Worm (Caenorhabditis elegans): ENCODE results near the gene Y56A3A.30.

- TF ChIP-seq hlh-30 (tag; optimal IDR thresholded peaks at IDR 0.05; ENCODE audit: insufficient read depth) (no peak), pha-4 (tag; optimal IDR thresholded peaks at IDR 0.05) (no peak), fax-1 (tag; optimal IDR thresholded peaks at IDR 0.05) (no peak), ama-1 (optimal IDR thresholded peaks at IDR 0.05) (no peak), hlh-8 (tag; optimal IDR thresholded peaks at IDR 0.05) (no peak), pat-9 (tag; optimal IDR thresholded peaks at IDR 0.05) (no peak), lin-11 (tag; optimal IDR thresholded peaks at IDR 0.05) (no peak), K09A11.1 (tag; optimal IDR thresholded peaks at IDR 0.05; ENCODE audit: insufficient read depth) (no peak), pqm-1 (tag; optimal IDR thresholded peaks at IDR 0.05) (no peak), elt-2 (tag; optimal IDR thresholded peaks at IDR 0.05) (no peak), ceh-18 (tag; optimal IDR thresholded peaks at IDR 0.05) (no peak), dmd-4 (tag; optimal IDR thresholded peaks at IDR 0.05; ENCODE audit: borderline replicate concordance) (no peak), nhr-11 (tag; optimal IDR thresholded peaks at IDR 0.05) (no peak), ets-4 (tag; optimal IDR thresholded peaks at IDR 0.05) (no peak)
Observed at ce11 chrIII:12015183-12015582, 36.3 kb upstream of the Y56A3A.30 start.

Data from whole organism, late embryonic.